Fruit fly (Drosophila melanogaster) Kc167 (cell line): Measurements from ENCODE around the gene CG14326.

ENCODE experiments used
- Myc ChIP-seq: fragments of >200 bp; optimal IDR thresholded peaks from 2 replicates; lab custom pipeline; 2017; ENCODE audit warnings: missing external identifiers
- Sin3A ChIP-seq: fragments of >200 bp; optimal IDR thresholded peaks from 2 replicates; lab custom pipeline; 2018; ENCODE audit warnings: missing external identifiers
- h ChIP-seq: fragments of >200 bp; optimal IDR thresholded peaks from 3 replicates; lab custom pipeline; 2018; ENCODE audit warnings: missing external identifiers
- insv ChIP-seq: fragments of >200 bp; optimal IDR thresholded peaks from 3 replicates; lab custom pipeline; 2018; ENCODE audit warnings: missing external identifiers
- psq ChIP-seq: fragments of >200 bp; optimal IDR thresholded peaks from 2 replicates; lab custom pipeline; 2017; ENCODE audit warnings: missing external identifiers
- ttk ChIP-seq: sonication (Bioruptor generic); optimal IDR thresholded peaks from 2 replicates; lab custom pipeline; 2017; ENCODE audit warnings: missing external identifiers

CG14326 gene

dm6 chr3R:17604198-17604879 is 14.6 kb upstream of the CG14326 start:
- TF ChIP-seq Sin3A (lab: Kevin White, UChicago) = no peak
- no peak for TF ChIP-seq insv (lab: Kevin White, UChicago)
- TF ChIP-seq ttk (lab: Kevin White, UChicago) = no peak
- TF ChIP-seq psq (lab: Kevin White, UChicago) = no peak
- TF ChIP-seq Myc (lab: Kevin White, UChicago) = no peak

- TF ChIP-seq h (lab: Kevin White, UChicago) = no peak
- TF ChIP-seq Myc (lab: Kevin White, UChicago) = no peak
- no peak for TF ChIP-seq insv (lab: Kevin White, UChicago)
- no peak for TF ChIP-seq ttk (lab: Kevin White, UChicago)
- TF ChIP-seq psq (lab: Kevin White, UChicago) = no peak
- no peak for TF ChIP-seq Sin3A (lab: Kevin White, UChicago)
Measured at dm6 chr3R:17604880-17605667, 13.8 kb upstream of the CG14326 start.

dm6 chr3R:17605872-17606271 is 13.0 kb upstream of the CG14326 start, which contains the start of gene sll:
Gene sll, plus strand, starts transcription at chr3R:17606106.
- TF ChIP-seq insv (lab: Kevin White, UChicago) = no peak
- TF ChIP-seq psq (lab: Kevin White, UChicago) = no peak
- TF ChIP-seq Myc (lab: Kevin White, UChicago) = no peak
- TF ChIP-seq h (lab: Kevin White, UChicago) = no peak
- TF ChIP-seq Sin3A (lab: Kevin White, UChicago) = no peak
- TF ChIP-seq ttk (lab: Kevin White, UChicago) = no peak

- TF ChIP-seq Myc (lab: Kevin White, UChicago) (no peak), insv (lab: Kevin White, UChicago) (no peak), Sin3A (lab: Kevin White, UChicago) (no peak), psq (lab: Kevin White, UChicago) (no peak), ttk (lab: Kevin White, UChicago) (no peak), h (lab: Kevin White, UChicago) (no peak)
Measured at dm6 chr3R:17609059-17609458, 9.8 kb upstream of the CG14326 start, which contains the start of gene CG14329. Gene CG14329, plus strand, starts transcription at chr3R:17609359.

dm6 chr3R:17611411-17611810 is 7.5 kb upstream of the CG14326 start, which contains the start of gene Edg91:
Gene Edg91, minus strand, starts transcription at chr3R:17611511.
- TF ChIP-seq psq (lab: Kevin White, UChicago) (no peak), h (lab: Kevin White, UChicago) (no peak), Myc (lab: Kevin White, UChicago) (no peak), Sin3A (lab: Kevin White, UChicago) (no peak), ttk (lab: Kevin White, UChicago) (no peak), insv (lab: Kevin White, UChicago) (no peak)

dm6 chr3R:17611836-17612235 is 7.1 kb upstream of the CG14326 start:
- TF ChIP-seq Sin3A (lab: Kevin White, UChicago) = no peak
- TF ChIP-seq insv (lab: Kevin White, UChicago) = no peak
- no peak for TF ChIP-seq psq (lab: Kevin White, UChicago)
- no peak for TF ChIP-seq Myc (lab: Kevin White, UChicago)
- TF ChIP-seq h (lab: Kevin White, UChicago) = no peak
- no peak for TF ChIP-seq ttk (lab: Kevin White, UChicago)

- TF ChIP-seq ttk (lab: Kevin White, UChicago) (no peak), h (lab: Kevin White, UChicago) (no peak), Myc (lab: Kevin White, UChicago) (no peak), psq (lab: Kevin White, UChicago) (no peak), insv (lab: Kevin White, UChicago) (no peak), Sin3A (lab: Kevin White, UChicago) (no peak)
Measured at dm6 chr3R:17612587-17612986, 6.3 kb upstream of the CG14326 start, which contains the start of gene CG34281. Gene CG34281, plus strand, starts transcription at chr3R:17612887.

dm6 chr3R:17613549-17613948 is 5.4 kb upstream of the CG14326 start, which contains the start of gene CG14327:
Gene CG14327, plus strand, starts transcription at chr3R:17613709.
- no peak for TF ChIP-seq h (lab: Kevin White, UChicago)

- TF ChIP-seq ttk (lab: Kevin White, UChicago) (no peak), insv (lab: Kevin White, UChicago) (no peak), h (lab: Kevin White, UChicago) (no peak), Sin3A (lab: Kevin White, UChicago) (no peak), psq (lab: Kevin White, UChicago) (no peak)
Measured at dm6 chr3R:17615076-17615475, 3.8 kb upstream of the CG14326 start.

- TF ChIP-seq Sin3A (lab: Kevin White, UChicago) = no peak
- no peak for TF ChIP-seq insv (lab: Kevin White, UChicago)
- TF ChIP-seq Myc (lab: Kevin White, UChicago) = no peak
- TF ChIP-seq psq (lab: Kevin White, UChicago) = no peak
- no peak for TF ChIP-seq h (lab: Kevin White, UChicago)
- no peak for TF ChIP-seq ttk (lab: Kevin White, UChicago)
Measured at dm6 chr3R:17615746-17616145, 3.2 kb upstream of the CG14326 start.

- no peak for TF ChIP-seq Myc (lab: Kevin White, UChicago)
- no peak for TF ChIP-seq Sin3A (lab: Kevin White, UChicago)
- TF ChIP-seq psq (lab: Kevin White, UChicago) = no peak
- no peak for TF ChIP-seq insv (lab: Kevin White, UChicago)
- no peak for TF ChIP-seq ttk (lab: Kevin White, UChicago)
- no peak for TF ChIP-seq h (lab: Kevin White, UChicago)
Measured at dm6 chr3R:17616541-17616940, 2.4 kb upstream of the CG14326 start.
